Fruit fly (Drosophila melanogaster) whole organism, embryonic: ENCODE measurements around the gene Usp8.

Experiments used
- Abd-B ChIP-seq: fragments of 200-800 bp; sonication (Bioruptor generic); optimal IDR thresholded peaks from 2 replicates; lab custom pipeline; 2018; ENCODE audit warnings: missing biosample characterization, mild to moderate bottlenecking, missing genetic modification characterization, moderate library complexity
- Blimp-1 ChIP-seq: fragments of 200-800 bp; sonication (Bioruptor generic); optimal IDR thresholded peaks from 3 replicates; lab custom pipeline; 2018; ENCODE audit warnings: missing biosample characterization, missing genetic modification characterization, mild to moderate bottlenecking, moderate library complexity, missing genetic modification reagents
- CG10274 ChIP-seq: fragments of 200-800 bp; sonication (Bioruptor generic); optimal IDR thresholded peaks from 3 replicates; lab custom pipeline; 2017; ENCODE audit warnings: missing biosample characterization, mild to moderate bottlenecking, missing genetic modification characterization
- CG10366 ChIP-seq: fragments of 200-800 bp; sonication (Bioruptor generic); IDR thresholded peaks from 2 replicates; pipeline ENCODE4 v1.3.6; 2022; ENCODE audit warnings: missing biosample characterization, missing genetic modification characterization
- CG11093 ChIP-seq: fragments of 200-800 bp; sonication (Bioruptor generic); IDR thresholded peaks from 3 replicates; pipeline ENCODE4 v1.3.6; 2022; ENCODE audit warnings: missing biosample characterization, missing genetic modification characterization
- CG11247 ChIP-seq: fragments of 200-800 bp; sonication (Bioruptor generic); IDR thresholded peaks from 2 replicates; pipeline ENCODE4 v1.3.6; 2022; ENCODE audit warnings: missing biosample characterization, missing genetic modification characterization
- CG11398 ChIP-seq: fragments of 200-800 bp; sonication (Bioruptor generic); optimal IDR thresholded peaks from 2 replicates; lab custom pipeline; 2016; ENCODE audit warnings: missing biosample characterization, missing genetic modification characterization
- CG12391 ChIP-seq: fragments of 200-800 bp; sonication (Bioruptor generic); optimal IDR thresholded peaks from 3 replicates; lab custom pipeline; 2018; ENCODE audit warnings: missing biosample characterization, mild to moderate bottlenecking, missing genetic modification characterization, moderate library complexity
- CG13123 ChIP-seq: fragments of 200-800 bp; sonication (Bioruptor generic); optimal IDR thresholded peaks from 2 replicates; lab custom pipeline; 2016; ENCODE audit warnings: missing biosample characterization, missing genetic modification characterization
- CG13424 ChIP-seq: fragments of 200-800 bp; sonication (Bioruptor generic); optimal IDR thresholded peaks from 2 replicates; lab custom pipeline; 2019; ENCODE audit warnings: missing biosample characterization, mild to moderate bottlenecking, missing genetic modification characterization, moderate library complexity
- CG17328 ChIP-seq: fragments of 200-800 bp; sonication (Bioruptor generic); IDR thresholded peaks from 2 replicates; pipeline ENCODE4 v1.3.6; 2022; ENCODE audit warnings: missing biosample characterization, missing genetic modification characterization
- CG17385 ChIP-seq: fragments of 200-800 bp; sonication (Bioruptor generic); optimal IDR thresholded peaks from 3 replicates; lab custom pipeline; 2018; ENCODE audit warnings: missing biosample characterization, mild to moderate bottlenecking, missing genetic modification characterization
- CG17568 ChIP-seq: fragments of 200-800 bp; sonication (Bioruptor generic); optimal IDR thresholded peaks from 2 replicates; lab custom pipeline; 2018; ENCODE audit warnings: missing biosample characterization, mild to moderate bottlenecking, missing genetic modification characterization, moderate library complexity
- CG18476 ChIP-seq: fragments of 200-800 bp; sonication (Bioruptor generic); optimal IDR thresholded peaks from 2 replicates; lab custom pipeline; 2016; ENCODE audit warnings: missing biosample characterization, mild to moderate bottlenecking, missing genetic modification characterization
- CG2712 ChIP-seq: fragments of 200-800 bp; optimal IDR thresholded peaks from 3 replicates; lab custom pipeline; 2019; ENCODE audit warnings: missing biosample characterization, mild to moderate bottlenecking, missing genetic modification characterization, moderate library complexity
- CG30020 ChIP-seq: fragments of 200-800 bp; optimal IDR thresholded peaks from 2 replicates; lab custom pipeline; 2019; ENCODE audit warnings: missing biosample characterization, mild to moderate bottlenecking, missing genetic modification characterization, moderate library complexity
- CG31224 ChIP-seq: fragments of 200-800 bp; sonication (Bioruptor generic); IDR thresholded peaks from 2 replicates; pipeline ENCODE4 v1.3.6; 2022; ENCODE audit warnings: missing biosample characterization, missing genetic modification characterization
- CG34376 ChIP-seq: fragments of 200-800 bp; sonication (Bioruptor generic); optimal IDR thresholded peaks from 2 replicates; lab custom pipeline; 2018; ENCODE audit warnings: missing biosample characterization, mild to moderate bottlenecking, missing genetic modification characterization
- CG8924 ChIP-seq: fragments of 200-800 bp; optimal IDR thresholded peaks from 3 replicates; lab custom pipeline; 2019; ENCODE audit warnings: missing biosample characterization, mild to moderate bottlenecking, missing genetic modification characterization, moderate library complexity
- CG9609 ChIP-seq: fragments of 200-800 bp; sonication (Bioruptor generic); optimal IDR thresholded peaks from 3 replicates; lab custom pipeline; 2016; ENCODE audit warnings: missing biosample characterization, missing genetic modification characterization
- CG9727 ChIP-seq: fragments of 200-800 bp; sonication (Bioruptor generic); optimal IDR thresholded peaks from 3 replicates; lab custom pipeline; 2017; ENCODE audit warnings: missing biosample characterization, mild to moderate bottlenecking, missing genetic modification characterization
- Dad ChIP-seq: fragments of 200-800 bp; sonication (Bioruptor generic); optimal IDR thresholded peaks from 3 replicates; lab custom pipeline; 2016; ENCODE audit warnings: missing biosample characterization, missing genetic modification characterization
- Dbx ChIP-seq: fragments of 200-800 bp; sonication (Bioruptor generic); IDR thresholded peaks from 3 replicates; pipeline ENCODE4 v1.3.6; 2022; ENCODE audit warnings: missing biosample characterization, missing genetic modification characterization
- Dip3 ChIP-seq: fragments of 200-800 bp; sonication (Bioruptor generic); optimal IDR thresholded peaks from 3 replicates; lab custom pipeline; 2016; ENCODE audit warnings: missing biosample characterization, missing genetic modification characterization
- Ets97D ChIP-seq: fragments of 200-800 bp; sonication (Bioruptor generic); optimal IDR thresholded peaks from 3 replicates; lab custom pipeline; 2016; ENCODE audit warnings: missing biosample characterization, missing genetic modification characterization
- Fer2 ChIP-seq: fragments of 200-800 bp; sonication (Bioruptor generic); optimal IDR thresholded peaks from 2 replicates; lab custom pipeline; 2018; ENCODE audit warnings: missing biosample characterization, mild to moderate bottlenecking, missing genetic modification characterization, moderate library complexity
- GATAe ChIP-seq: fragments of 200-800 bp; sonication (Bioruptor generic); conservative IDR thresholded peaks from 2 replicates; pipeline ENCODE4 v1.3.6; 2022; ENCODE audit warnings: missing biosample characterization, missing genetic modification characterization
- H2.0 ChIP-seq: fragments of 200-800 bp; sonication (Bioruptor generic); IDR thresholded peaks from 2 replicates; pipeline ENCODE4 v1.3.6; 2022; ENCODE audit warnings: missing biosample characterization, missing genetic modification characterization
- Hsf ChIP-seq: fragments of 200-800 bp; sonication (Bioruptor generic); optimal IDR thresholded peaks from 3 replicates; lab custom pipeline; 2016; ENCODE audit warnings: missing biosample characterization, missing genetic modification characterization
- Lhr ChIP-seq: fragments of 200-800 bp; sonication (Bioruptor generic); optimal IDR thresholded peaks from 3 replicates; lab custom pipeline; 2017; ENCODE audit warnings: mild to moderate bottlenecking, missing biosample characterization, missing genetic modification reagents, missing genetic modification characterization
- Nf-YA ChIP-seq: fragments of 200-800 bp; sonication (Bioruptor generic); IDR thresholded peaks from 2 replicates; pipeline ENCODE4 v1.3.6; 2022; ENCODE audit warnings: missing biosample characterization, missing genetic modification characterization
- Pdp1 ChIP-seq, 2 experiments: fragments of 200-800 bp; sonication (Bioruptor generic); optimal IDR thresholded peaks; 3 replicates each; lab custom pipeline; 2016; ENCODE audit warnings: missing biosample characterization in 2 of 2, missing genetic modification characterization in 2 of 2, mild to moderate bottlenecking in 1 of 2, moderate library complexity in 1 of 2
- Ravus ChIP-seq: fragments of 200-800 bp; sonication (Bioruptor generic); IDR thresholded peaks from 2 replicates; pipeline ENCODE4 v1.3.6; 2022; ENCODE audit warnings: missing biosample characterization, missing genetic modification characterization
- Scr ChIP-seq: fragments of 200-800 bp; sonication (Bioruptor generic); IDR thresholded peaks from 2 replicates; pipeline ENCODE4 v1.3.6; 2022; ENCODE audit warnings: missing biosample characterization, missing genetic modification characterization; ENCODE audit not compliant: partially characterized antibody
- Sin3A ChIP-seq: fragments of >200 bp; optimal IDR thresholded peaks from 2 replicates; lab custom pipeline; 2018
- al ChIP-seq: fragments of 200-800 bp; sonication (Bioruptor generic); IDR thresholded peaks from 2 replicates; pipeline ENCODE4 v1.3.6; 2022; ENCODE audit warnings: missing biosample characterization, missing genetic modification characterization
- cas ChIP-seq: fragments of 200-800 bp; sonication (Bioruptor generic); IDR thresholded peaks from 2 replicates; pipeline ENCODE4 v1.3.6; 2022; ENCODE audit warnings: missing biosample characterization, missing genetic modification characterization
- ci ChIP-seq: fragments of 200-800 bp; sonication (Bioruptor generic); IDR thresholded peaks from 3 replicates; pipeline ENCODE4 v1.3.6; 2022; ENCODE audit warnings: missing biosample characterization, missing genetic modification characterization
- danr ChIP-seq: fragments of 200-800 bp; sonication (Bioruptor generic); IDR thresholded peaks from 2 replicates; pipeline ENCODE4 v1.3.6; 2022; ENCODE audit warnings: missing biosample characterization, missing genetic modification characterization
- emc ChIP-seq: fragments of 200-800 bp; sonication (Bioruptor generic); optimal IDR thresholded peaks from 2 replicates; lab custom pipeline; 2016; ENCODE audit warnings: missing biosample characterization, missing genetic modification characterization
- knrl ChIP-seq: fragments of 200-800 bp; sonication (Bioruptor generic); IDR thresholded peaks from 3 replicates; pipeline ENCODE4 v1.3.6; 2022; ENCODE audit warnings: missing biosample characterization, missing genetic modification characterization; ENCODE audit not compliant: partially characterized antibody
- nau ChIP-seq: fragments of 200-800 bp; sonication (Bioruptor generic); optimal IDR thresholded peaks from 3 replicates; lab custom pipeline; 2017; ENCODE audit warnings: missing biosample characterization, mild to moderate bottlenecking, missing genetic modification characterization, missing genetic modification reagents
- pho ChIP-seq: fragments of 200-800 bp; sonication (Bioruptor generic); optimal IDR thresholded peaks from 2 replicates; lab custom pipeline; 2016; ENCODE audit warnings: missing biosample characterization, missing genetic modification characterization
- phol ChIP-seq: fragments of 200-800 bp; sonication (Bioruptor generic); optimal IDR thresholded peaks from 3 replicates; lab custom pipeline; 2018; ENCODE audit warnings: missing biosample characterization, mild to moderate bottlenecking, missing genetic modification characterization, moderate library complexity
- run ChIP-seq: fragments of 200-800 bp; sonication (Bioruptor generic); optimal IDR thresholded peaks from 3 replicates; lab custom pipeline; 2018; ENCODE audit warnings: missing biosample characterization, mild to moderate bottlenecking, missing genetic modification characterization
- schlank ChIP-seq: fragments of 200-800 bp; sonication (Bioruptor generic); optimal IDR thresholded peaks from 2 replicates; lab custom pipeline; 2018; ENCODE audit warnings: missing biosample characterization, mild to moderate bottlenecking, missing genetic modification characterization
- shn ChIP-seq: fragments of 200-800 bp; sonication (Bioruptor generic); optimal IDR thresholded peaks from 3 replicates; lab custom pipeline; 2016; ENCODE audit warnings: missing biosample characterization, missing genetic modification characterization
- sisA ChIP-seq: fragments of 200-800 bp; sonication (Bioruptor generic); IDR thresholded peaks from 2 replicates; pipeline ENCODE4 v1.3.6; 2022; ENCODE audit warnings: missing biosample characterization, missing genetic modification characterization
- trem ChIP-seq: fragments of 200-800 bp; optimal IDR thresholded peaks from 3 replicates; lab custom pipeline; 2019; ENCODE audit warnings: missing biosample characterization, mild to moderate bottlenecking, missing genetic modification characterization, moderate library complexity
- unpg ChIP-seq: fragments of 200-800 bp; sonication (Bioruptor generic); optimal IDR thresholded peaks from 3 replicates; lab custom pipeline; 2018; ENCODE audit warnings: missing biosample characterization, mild to moderate bottlenecking, missing genetic modification characterization, moderate library complexity

Gene Usp8

DNA sequence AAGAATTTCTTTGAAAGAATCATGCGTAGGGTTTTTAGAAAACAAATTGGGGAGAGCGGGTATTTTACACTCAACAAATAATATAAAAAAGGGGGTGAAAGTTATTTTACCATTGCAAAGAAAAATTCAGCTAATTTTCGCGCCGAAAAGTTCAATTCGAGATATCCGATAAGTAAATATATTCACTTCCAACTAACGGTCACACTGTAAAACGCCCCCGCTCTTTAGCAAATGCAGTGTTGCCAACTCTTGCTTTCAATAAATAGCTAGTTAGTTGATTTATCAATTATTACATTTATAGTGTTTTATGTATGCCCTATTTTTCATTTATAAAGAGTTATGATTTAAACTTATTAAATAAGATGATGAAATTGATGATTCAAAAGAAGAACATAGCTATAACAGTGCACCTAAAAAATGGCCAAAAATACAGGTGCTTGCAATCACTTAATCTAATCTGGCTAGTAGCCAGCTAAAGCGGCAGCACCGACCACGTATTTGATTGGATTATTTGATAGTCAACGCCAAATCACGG, 4.2 kb downstream of the Usp8 start, which contains the start of gene meigo (continued):
- peak; percentile 53; the same call in 1 of the 2 replicates for TF ChIP-seq CG11247 (GFP tag; lab: Robert Waterston, UW)
- TF ChIP-seq danr: no peak
- TF ChIP-seq CG17385 (GFP tag; lab: Kevin White, UChicago): no peak
- TF ChIP-seq run (tag; lab: Kevin White, UChicago): no peak
- TF ChIP-seq emc (GFP tag; lab: Kevin White, UChicago): peak; percentile 9
- TF ChIP-seq cas (GFP tag; lab: Robert Waterston, UW): 0 out of 2 replicates have a peak, but pooled peaks have one; percentile 44
- peak; percentile 45; the same call in 1 of the 2 replicates for TF ChIP-seq al (GFP tag; lab: Robert Waterston, UW)
- peak; percentile 32; the same call in 1 of the 2 replicates for TF ChIP-seq sisA
- TF ChIP-seq Ravus (GFP tag; lab: Robert Waterston, UW): no peak
- peak; percentile 25 for TF ChIP-seq Dad
- TF ChIP-seq Ets97D: peak; percentile 53
- no peak for TF ChIP-seq nau (GFP tag; lab: Kevin White, UChicago)
- no peak; the same call in 1 of the 2 replicates for TF ChIP-seq CG17328 (GFP tag; lab: Robert Waterston, UW)
- TF ChIP-seq Pdp1 (GFP tag; optimal IDR thresholded peaks at IDR 0.05; lab: Kevin White, UChicago): peak in 1 of 2 experiments; percentile 65
- peak; percentile 63 for TF ChIP-seq Dip3 (GFP tag; lab: Kevin White, UChicago)
- TF ChIP-seq Hsf (GFP tag; lab: Kevin White, UChicago): peak; percentile 71
- TF ChIP-seq Lhr (GFP tag; lab: Kevin White, UChicago): peak; percentile 46
- peak; percentile 82 for TF ChIP-seq trem (tag; lab: Kevin White, UChicago)
- TF ChIP-seq CG11398 (GFP tag; lab: Kevin White, UChicago): peak; percentile 31
- TF ChIP-seq CG12391: peak; percentile 86
- TF ChIP-seq ci: peak; percentile 41; the same call in 1 of the 3 replicates
- TF ChIP-seq pho (GFP tag; lab: Kevin White, UChicago): peak; percentile 76
- peak; percentile 48 for TF ChIP-seq CG34376 (GFP tag; lab: Kevin White, UChicago)
- peak; percentile 39; the same call in 1 of the 2 replicates for TF ChIP-seq CG10366 (GFP tag; lab: Robert Waterston, UW)
- TF ChIP-seq Sin3A (lab: Kevin White, UChicago): peak; percentile 74
- TF ChIP-seq unpg (GFP tag; lab: Kevin White, UChicago): peak; percentile 64
- TF ChIP-seq Scr (GFP tag; lab: Robert Waterston, UW): 0 out of 2 replicates have a peak, but pooled peaks have one; percentile 18
- peak; percentile 44 for TF ChIP-seq CG13123 (GFP tag; lab: Kevin White, UChicago)
- peak; percentile 6 for TF ChIP-seq shn
- TF ChIP-seq knrl (GFP tag; lab: Robert Waterston, UW): no peak
- TF ChIP-seq Blimp-1 (GFP tag; lab: Kevin White, UChicago): peak; percentile 64
- TF ChIP-seq Fer2 (tag; lab: Kevin White, UChicago): peak; percentile 62
- TF ChIP-seq CG13424 (tag; lab: Kevin White, UChicago): peak; percentile 76
- TF ChIP-seq H2.0 (GFP tag; lab: Robert Waterston, UW): no peak
- peak; percentile 49 for TF ChIP-seq CG18476 (GFP tag; lab: Kevin White, UChicago)
- no peak for TF ChIP-seq CG17568
- TF ChIP-seq CG8924 (tag; lab: Kevin White, UChicago): peak; percentile 66
- peak; percentile 71; the same call in 2 of the 3 replicates for TF ChIP-seq Dbx
- peak; percentile 9 for TF ChIP-seq CG10274 (GFP tag; lab: Kevin White, UChicago)
- TF ChIP-seq Abd-B (GFP tag; lab: Kevin White, UChicago): peak; percentile 90
- TF ChIP-seq schlank (tag; lab: Kevin White, UChicago): peak; percentile 17
- TF ChIP-seq CG2712: peak; percentile 83
- no peak for TF ChIP-seq Nf-YA
- peak; percentile 28; the same call in 1 of the 3 replicates for TF ChIP-seq CG11093 (GFP tag; lab: Robert Waterston, UW)
- peak; percentile 81 for TF ChIP-seq phol (tag; lab: Kevin White, UChicago)
- peak; percentile 48 for TF ChIP-seq GATAe (GFP tag; lab: Robert Waterston, UW)
- TF ChIP-seq CG30020: peak; percentile 74
- TF ChIP-seq CG9609 (GFP tag; lab: Kevin White, UChicago): no peak
- TF ChIP-seq CG31224: no peak
- peak; percentile 37 for TF ChIP-seq CG9727
